Worm (Caenorhabditis elegans): ENCODE measurements around the gene cdc-73.

The cdc-73 gene

DNA sequence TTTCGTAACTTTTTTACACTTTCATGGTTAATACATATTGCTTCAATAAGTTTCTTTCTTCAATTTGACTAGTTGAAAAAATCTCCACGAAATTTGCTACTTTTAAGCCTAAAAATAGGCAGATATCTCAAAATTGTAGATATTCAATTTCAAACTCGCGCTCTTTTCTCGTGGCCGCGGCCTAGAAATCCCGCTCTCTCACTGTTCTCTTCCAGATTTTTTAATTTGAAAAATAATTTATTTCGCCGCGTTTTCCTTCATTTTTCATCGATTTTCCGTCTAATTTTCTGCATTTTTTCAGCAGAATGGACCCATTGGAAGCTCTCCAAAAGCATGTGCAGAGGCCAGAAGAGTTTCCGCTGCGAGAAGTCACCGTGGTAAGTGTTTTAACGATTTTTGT lies at the start of gene cdc-73:
cdc-73 (plus strand) TSS at position 302 of the 400 bp plus-strand sequence.
- TF ChIP-seq nhr-237 (tag; optimal IDR thresholded peaks at IDR 0.05), result no peak
- no peak for TF ChIP-seq elt-2 (tag; optimal IDR thresholded peaks at IDR 0.05)
- TF ChIP-seq nfya-1 (tag; optimal IDR thresholded peaks at IDR 0.05; ENCODE audit: insufficient read depth), result peak; percentile 35
- no peak for TF ChIP-seq egl-27 (tag; optimal IDR thresholded peaks at IDR 0.05)
- TF ChIP-seq lin-15B (tag; optimal IDR thresholded peaks at IDR 0.05), result peak; percentile 19
- TF ChIP-seq snpc-4 (tag; optimal IDR thresholded peaks at IDR 0.05), result peak; percentile 35
- TF ChIP-seq pha-4 (tag; optimal IDR thresholded peaks at IDR 0.05), result peak; percentile 39
- TF ChIP-seq nhr-23 (tag; optimal IDR thresholded peaks at IDR 0.05), result peak; percentile 10

DNA sequence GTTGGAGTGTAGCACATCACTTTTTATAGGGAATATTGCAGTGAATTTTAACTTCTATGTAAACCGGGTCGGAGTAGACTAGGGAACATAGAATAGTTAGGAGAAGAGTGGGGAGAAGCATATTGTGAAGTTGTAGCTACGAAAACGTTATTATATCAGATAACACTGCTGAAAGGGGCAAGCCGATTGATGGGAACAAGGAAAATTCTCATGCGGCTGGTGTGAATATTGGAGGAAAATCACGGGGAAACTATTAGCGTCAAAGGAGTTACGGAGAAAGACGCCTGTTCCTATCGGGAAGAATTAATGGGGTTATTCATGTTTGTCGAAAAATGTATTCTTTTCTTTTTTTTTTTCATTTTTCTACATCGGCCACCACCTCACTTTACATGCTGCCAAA lies 49.1 kb upstream of the cdc-73 start, which contains the start of gene F47C12.6:
F47C12.6 (minus strand) TSS at position 101 of the 400 bp plus-strand sequence.
- TF ChIP-seq eor-1 (tag; optimal IDR thresholded peaks at IDR 0.05), result no peak
- no peak for TF ChIP-seq skn-1 (tag; optimal IDR thresholded peaks at IDR 0.05)
- TF ChIP-seq nhr-28 (tag; optimal IDR thresholded peaks at IDR 0.05), result no peak
- no peak for TF ChIP-seq elt-1 (tag; optimal IDR thresholded peaks at IDR 0.05)
- TF ChIP-seq lin-15B (tag; optimal IDR thresholded peaks at IDR 0.05), result no peak
- TF ChIP-seq snpc-4 (tag; optimal IDR thresholded peaks at IDR 0.05), result no peak
- no peak for TF ChIP-seq tbx-2 (tag; optimal IDR thresholded peaks at IDR 0.05)
- no peak for TF ChIP-seq jun-1 (tag; optimal IDR thresholded peaks at IDR 0.05)
- no peak for TF ChIP-seq nhr-77 (tag; optimal IDR thresholded peaks at IDR 0.05)

DNA sequence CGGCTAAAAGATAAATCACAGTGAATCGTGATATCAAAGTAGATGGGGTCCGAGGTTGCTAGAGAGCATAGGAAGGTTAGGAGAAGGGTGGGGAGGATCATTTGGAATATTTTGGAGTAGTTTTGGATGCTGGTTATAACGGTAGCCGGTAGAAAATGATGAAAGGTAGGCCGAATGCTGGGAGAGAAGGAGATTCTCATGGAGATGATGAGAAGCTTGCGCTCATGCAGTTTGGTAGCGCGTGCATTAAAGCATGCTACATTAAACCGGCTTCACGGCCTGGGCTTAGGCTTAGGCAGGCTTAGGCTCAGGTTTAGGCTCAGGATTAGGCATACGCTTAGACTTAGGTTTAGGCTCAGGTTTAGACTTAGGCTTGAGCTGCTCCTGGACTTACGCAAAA lies 48.1 kb upstream of the cdc-73 start, which contains the start of gene F47C12.13:
F47C12.13 (minus strand) TSS at position 101 of the 400 bp plus-strand sequence.
- no peak for TF ChIP-seq hmg-11 (tag; optimal IDR thresholded peaks at IDR 0.05)
- no peak for TF ChIP-seq ceh-9 (tag; optimal IDR thresholded peaks at IDR 0.05)

DNA sequence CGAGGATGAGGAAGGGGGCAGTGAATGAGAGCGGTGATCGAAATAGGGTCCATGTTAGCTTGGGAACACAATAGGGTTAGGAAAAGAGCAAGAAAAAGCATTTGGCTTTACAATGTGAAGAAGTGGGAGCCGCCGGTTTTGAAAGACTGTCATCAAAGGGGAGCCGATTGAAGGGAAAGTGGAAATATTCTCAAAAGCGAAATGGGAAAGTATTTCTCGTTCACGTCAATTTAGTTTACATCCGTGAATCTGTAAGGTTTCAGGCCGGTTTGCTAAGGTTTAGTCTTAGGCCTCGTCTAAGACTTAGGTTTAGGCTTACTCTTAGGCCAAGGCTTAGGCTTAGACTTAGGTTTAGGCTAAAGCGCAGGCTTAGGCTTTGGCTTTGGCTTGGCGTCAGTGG lies 47.0 kb upstream of the cdc-73 start, which contains the start of gene F47C12.7:
F47C12.7 (minus strand) TSS at position 101 of the 400 bp plus-strand sequence.
- TF ChIP-seq nhr-43 (tag; optimal IDR thresholded peaks at IDR 0.05; ENCODE audit: poor library complexity, severe bottlenecking) (no peak), pha-4 (tag; optimal IDR thresholded peaks at IDR 0.05) (no peak), R02D3.7 (tag; optimal IDR thresholded peaks at IDR 0.05) (no peak), ceh-9 (tag; optimal IDR thresholded peaks at IDR 0.05) (no peak)

DNA sequence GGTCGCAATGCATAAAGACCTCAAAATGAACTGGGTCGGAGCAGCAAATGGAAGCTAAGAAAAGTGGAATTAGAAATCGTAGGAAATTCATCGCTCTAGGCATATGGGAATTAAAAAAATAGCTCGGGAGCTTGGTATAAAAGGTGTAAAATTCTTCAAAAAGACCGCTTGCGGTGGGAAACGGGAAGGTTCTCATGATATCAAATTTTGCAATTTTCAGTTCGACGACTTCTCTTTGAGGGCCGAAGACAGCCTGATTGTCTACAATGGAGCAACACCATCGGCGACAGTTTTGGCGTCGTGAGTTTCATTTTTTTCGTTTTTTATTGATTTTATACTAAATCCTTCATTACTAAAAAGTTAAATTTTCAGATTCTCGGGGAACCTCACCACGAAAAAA lies 43.9 kb upstream of the cdc-73 start, which contains the start of gene F47C12.8:
F47C12.8 (minus strand) TSS at position 101 of the 400 bp plus-strand sequence.
- TF ChIP-seq mdl-1 (tag; optimal IDR thresholded peaks at IDR 0.05) (no peak), eor-1 (tag; optimal IDR thresholded peaks at IDR 0.05) (no peak), mml-1 (tag; optimal IDR thresholded peaks at IDR 0.05) (no peak), skn-1 (tag; optimal IDR thresholded peaks at IDR 0.05) (no peak), sea-2 (GFP tag; optimal IDR thresholded peaks at IDR 0.05) (no peak), nhr-77 (tag; optimal IDR thresholded peaks at IDR 0.05) (no peak), ceh-9 (tag; optimal IDR thresholded peaks at IDR 0.05) (no peak), ceh-28 (tag; optimal IDR thresholded peaks at IDR 0.05) (no peak)

DNA sequence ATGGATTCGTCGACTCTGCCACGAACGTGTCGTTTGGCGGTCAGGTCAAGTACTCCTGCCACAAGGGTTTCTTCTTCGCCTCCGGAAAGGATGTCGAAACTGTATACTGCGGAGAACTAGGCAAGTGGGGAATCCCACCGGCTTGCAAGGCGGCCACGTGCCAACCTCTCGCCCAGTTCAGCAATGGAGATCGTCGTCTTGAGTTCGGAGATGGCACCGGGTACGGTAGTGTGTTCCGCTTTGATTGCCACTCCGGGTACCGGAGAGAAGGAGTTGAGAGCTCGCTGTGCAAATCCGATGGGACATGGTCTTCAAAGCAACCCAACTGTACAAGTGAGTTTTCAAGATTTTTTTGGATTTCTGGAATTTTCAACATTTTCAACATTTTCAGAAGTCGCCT lies 42.7 kb upstream of the cdc-73 start:
- TF ChIP-seq egl-5 (tag; optimal IDR thresholded peaks at IDR 0.05) (no peak), snpc-4 (tag; optimal IDR thresholded peaks at IDR 0.05) (no peak), pha-4 (tag; optimal IDR thresholded peaks at IDR 0.05) (no peak), nhr-11 (tag; optimal IDR thresholded peaks at IDR 0.05) (no peak), nhr-12 (tag; optimal IDR thresholded peaks at IDR 0.05) (no peak), lin-39 (tag; optimal IDR thresholded peaks at IDR 0.05) (no peak), mdl-1 (tag; optimal IDR thresholded peaks at IDR 0.05) (no peak), nhr-67 (tag; optimal IDR thresholded peaks at IDR 0.05) (no peak), lin-15B (tag; optimal IDR thresholded peaks at IDR 0.05) (no peak), pqm-1 (tag; optimal IDR thresholded peaks at IDR 0.05) (no peak), nhr-237 (tag; optimal IDR thresholded peaks at IDR 0.05) (no peak), R02D3.7 (tag; optimal IDR thresholded peaks at IDR 0.05) (no peak), mml-1 (tag; optimal IDR thresholded peaks at IDR 0.05) (no peak), ceh-9 (tag; optimal IDR thresholded peaks at IDR 0.05) (no peak), jun-1 (tag; optimal IDR thresholded peaks at IDR 0.05) (no peak)

DNA sequence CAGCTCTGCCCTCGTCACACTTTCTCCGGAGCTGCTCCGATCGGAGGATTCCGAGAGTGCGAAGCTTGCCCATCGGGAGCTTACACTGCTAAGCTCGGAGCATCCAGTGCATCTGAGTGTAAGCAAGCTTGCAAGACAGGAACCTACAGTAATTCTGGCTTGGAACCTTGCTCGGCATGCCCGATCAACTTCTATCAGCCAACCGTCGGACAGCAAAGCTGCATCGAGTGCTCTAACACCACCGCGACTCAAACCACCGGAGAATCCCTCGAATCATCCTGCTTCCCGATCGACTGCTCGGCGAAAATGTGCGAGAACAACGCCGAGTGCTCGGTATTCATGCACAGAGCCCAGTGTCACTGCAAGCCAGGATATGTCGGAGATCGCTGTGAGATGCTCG lies 38.2 kb upstream of the cdc-73 start:
- TF ChIP-seq nfya-1 (tag; optimal IDR thresholded peaks at IDR 0.05; ENCODE audit: insufficient read depth) (no peak), nhr-237 (tag; optimal IDR thresholded peaks at IDR 0.05) (no peak), zag-1 (tag; optimal IDR thresholded peaks at IDR 0.05) (no peak), ceh-28 (tag; optimal IDR thresholded peaks at IDR 0.05) (no peak), tbx-2 (tag; optimal IDR thresholded peaks at IDR 0.05) (no peak), unc-62 (GFP tag; optimal IDR thresholded peaks at IDR 0.05) (no peak), sea-2 (GFP tag; optimal IDR thresholded peaks at IDR 0.05) (no peak), nhr-77 (tag; optimal IDR thresholded peaks at IDR 0.05) (no peak), ztf-11 (tag; optimal IDR thresholded peaks at IDR 0.05) (no peak), lin-39 (tag; optimal IDR thresholded peaks at IDR 0.05) (no peak), nhr-76 (tag; optimal IDR thresholded peaks at IDR 0.05) (no peak), fkh-10 (GFP tag; optimal IDR thresholded peaks at IDR 0.05) (no peak)
